Worm (Caenorhabditis elegans): ENCODE measurements around the gene F09E5.12.
A peak's percentile ranks its signal among the peaks of the same experiment; 100 is the strongest.

DNA sequence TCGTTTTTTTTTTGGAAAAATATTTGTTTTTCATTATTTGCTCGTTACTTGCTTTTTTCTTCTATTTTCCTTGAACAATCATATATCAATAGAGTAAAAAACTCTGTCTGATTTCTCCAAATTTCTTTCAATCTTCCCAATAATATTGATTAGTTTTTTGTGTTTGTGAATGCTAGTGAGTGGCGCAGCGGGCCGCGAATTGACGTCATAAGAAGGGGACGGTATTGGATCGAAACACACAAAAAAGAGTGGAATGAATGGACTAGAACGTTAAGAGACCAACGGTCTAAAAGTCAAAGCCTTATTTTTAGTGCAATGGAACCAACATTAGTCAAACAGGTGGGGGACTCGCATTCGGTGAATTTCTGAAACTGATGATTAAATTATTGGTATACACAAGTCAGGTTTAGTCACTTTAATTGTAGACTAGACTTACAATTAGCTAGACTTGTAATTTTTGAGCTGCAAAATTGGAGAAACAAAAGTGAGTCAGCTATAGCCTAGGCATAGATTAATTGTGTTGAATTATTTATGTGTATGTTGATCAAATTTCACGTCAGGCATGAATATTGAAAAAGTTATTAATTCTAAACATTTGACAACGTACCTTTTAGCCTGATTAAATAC is 38.8 kb downstream of the F09E5.12 start:
- TF ChIP-seq lin-39 (tag; optimal IDR thresholded peaks at IDR 0.05), result no peak
- TF ChIP-seq nhr-237 (tag; optimal IDR thresholded peaks at IDR 0.05), result no peak
- TF ChIP-seq zag-1 (tag; optimal IDR thresholded peaks at IDR 0.05), result no peak
- no peak for TF ChIP-seq nhr-11 (tag; optimal IDR thresholded peaks at IDR 0.05)
- TF ChIP-seq egl-27 (tag; optimal IDR thresholded peaks at IDR 0.05), result no peak
- peak; percentile 58 for TF ChIP-seq fos-1 (tag; optimal IDR thresholded peaks at IDR 0.05)

Data from whole organism, L2 larva.